Worm (Caenorhabditis elegans) whole organism, dauer: ENCODE data around the gene math-5.
"Not testable (repeated sequence)": the region's sequence is repeated elsewhere in the genome, so short reads cannot be mapped to it uniquely, and the experiment has no call there.

Experiments used
- unc-62 ChIP-seq: sonication (generic microtip); optimal IDR thresholded peaks from 2 replicates; lab custom pipeline; 2017; ENCODE audit warnings: missing biosample characterization, missing genetic modification reagents, missing genetic modification characterization

Gene math-5

ce11 chrII:1886379-1886778 lies 3.8 kb upstream of the math-5 start, which contains the start of gene math-7:
Gene math-7, minus strand, starts transcription at chrII:1886479.
- TF ChIP-seq unc-62 (GFP tag; lab: Kevin White, UChicago): no peak

DNA sequence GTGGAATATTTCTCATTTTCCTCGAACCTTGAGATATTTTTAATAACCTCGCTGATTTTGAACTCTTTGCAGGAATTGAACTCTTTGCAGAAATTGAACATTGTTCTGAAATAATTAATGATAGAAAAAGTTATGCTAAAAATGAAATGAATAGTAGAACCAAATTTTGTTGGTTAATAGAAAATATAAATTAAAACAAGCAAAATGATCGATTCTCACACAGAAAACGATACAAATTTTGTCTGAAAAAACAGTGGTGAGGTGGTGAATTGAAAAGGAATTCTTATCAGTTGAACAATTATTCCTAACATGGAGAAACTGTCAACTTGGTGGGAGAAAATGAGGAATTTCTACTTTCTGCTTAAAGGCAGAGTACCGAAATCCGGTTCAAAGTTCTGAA lies 2.0 kb upstream of the math-5 start, which contains the start of gene math-6:
math-6 (minus strand) TSS at position 101 of the 400 bp plus-strand sequence.
- no peak for TF ChIP-seq unc-62 (GFP tag; lab: Kevin White, UChicago)

- TF ChIP-seq unc-62 (GFP tag; lab: Kevin White, UChicago): no peak
These were observed 3.9 kb downstream of the math-5 start, which contains the start of gene math-16 for ce11 chrII:1878663-1879062. Gene math-16, minus strand, starts transcription at chrII:1878763.

DNA sequence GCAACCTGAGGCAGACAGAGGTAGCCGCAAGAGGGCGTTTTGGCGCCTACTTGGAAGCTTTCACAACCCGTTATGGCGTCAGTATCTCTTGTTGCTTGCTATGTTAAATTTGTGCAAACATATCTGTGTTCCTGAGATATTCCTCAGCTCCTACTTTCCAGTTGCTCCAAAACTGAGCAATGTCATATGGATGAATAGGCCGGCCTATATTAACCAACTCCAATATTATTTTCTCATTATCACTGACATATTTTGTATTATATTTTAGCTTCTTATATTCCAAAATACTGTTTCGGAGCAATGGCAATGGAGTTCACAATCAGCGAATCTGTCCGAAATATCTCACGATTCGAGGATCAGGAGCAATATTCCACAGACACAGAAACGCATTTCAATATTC lies 6.9 kb downstream of the math-5 start, which contains the start of gene math-13:
math-13 (plus strand) TSS at position 301 of the 400 bp plus-strand sequence.
- no peak for TF ChIP-seq unc-62 (GFP tag; lab: Kevin White, UChicago)

ce11 chrII:1870875-1871592 lies 11.6 kb downstream of the math-5 start, which contains the start of gene math-10:
Gene math-10, plus strand, starts transcription at chrII:1871542.
- no peak for TF ChIP-seq unc-62 (GFP tag; lab: Kevin White, UChicago)

DNA sequence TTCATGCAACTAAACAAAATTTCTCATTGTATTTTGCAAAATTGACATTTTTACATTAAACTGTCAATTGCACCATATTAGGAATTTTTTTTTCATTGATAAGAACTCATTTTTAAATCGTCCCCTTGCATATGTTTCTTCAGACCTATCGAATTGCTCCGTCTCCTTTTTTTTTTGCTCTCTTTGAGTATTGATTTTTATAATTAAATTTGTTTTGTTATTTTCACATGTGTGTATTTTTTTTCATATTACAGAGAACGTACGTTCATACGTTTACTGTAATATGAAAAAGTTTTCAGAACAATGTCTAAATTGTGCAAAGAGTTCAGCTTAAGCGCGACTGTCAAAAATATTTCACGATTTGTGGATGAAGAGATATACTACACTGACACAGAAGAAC lies 13.5 kb downstream of the math-5 start, which contains the start of gene math-14:
math-14 (plus strand) TSS at position 301 of the 400 bp plus-strand sequence.
- TF ChIP-seq unc-62 (GFP tag; lab: Kevin White, UChicago): no peak

DNA sequence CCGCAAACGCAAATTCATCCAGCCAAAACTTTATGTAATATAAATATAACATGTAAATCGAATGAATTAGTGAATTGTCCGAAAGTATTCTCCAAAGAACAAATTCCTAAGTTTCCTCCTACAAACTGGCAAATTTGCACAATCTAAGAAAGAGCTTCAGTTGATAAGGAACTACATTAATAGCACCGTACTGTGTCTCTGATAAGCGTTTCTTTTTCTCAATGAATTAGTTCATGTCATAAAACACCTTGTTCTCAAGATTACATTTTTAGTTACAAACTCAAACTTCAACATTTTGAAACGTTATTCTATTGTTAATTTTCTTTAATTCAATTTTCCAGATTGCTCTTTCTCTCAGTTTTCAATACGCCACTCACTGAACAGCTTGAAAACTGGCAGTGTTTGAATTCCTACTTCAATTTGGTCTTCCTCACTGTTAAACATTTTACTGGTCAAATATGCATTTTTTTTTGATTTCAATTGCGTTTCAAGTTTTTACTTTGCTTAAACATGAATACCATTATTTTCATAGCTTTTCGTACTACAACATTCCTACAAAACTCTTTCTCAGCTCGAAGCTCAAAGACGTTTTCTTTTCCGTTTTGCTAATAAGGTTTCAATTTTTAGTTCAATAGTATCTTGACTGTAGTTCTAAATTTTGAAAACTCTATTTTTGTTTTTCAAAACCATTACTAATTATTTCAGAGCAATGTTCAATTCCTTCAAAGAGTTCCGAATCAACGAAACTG lies 16.7 kb downstream of the math-5 start, which contains the start of gene math-15:
math-15 (plus strand) TSS at position 699 of the 749 bp plus-strand sequence.
- TF ChIP-seq unc-62 (GFP tag; lab: Kevin White, UChicago): no peak

DNA sequence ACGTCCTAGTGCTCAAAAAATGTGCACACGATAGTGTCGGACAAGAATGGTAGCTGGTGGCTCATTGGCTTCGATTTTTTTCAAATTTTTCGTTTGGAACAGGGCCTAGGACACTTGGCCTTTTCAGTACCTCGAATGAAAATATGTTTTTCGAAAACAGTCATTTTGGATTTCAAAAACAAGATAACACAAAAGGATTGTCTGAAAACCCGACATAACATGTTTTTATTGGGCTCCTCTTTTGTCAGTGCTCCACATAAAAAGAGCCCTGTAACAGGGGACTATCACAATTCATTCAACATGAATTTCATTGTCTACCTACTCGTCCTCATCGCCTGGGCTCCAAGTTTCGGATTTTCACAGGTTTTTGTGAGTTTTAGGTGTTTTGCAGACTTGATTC lies 18.3 kb downstream of the math-5 start, which contains the start of gene C16C4.17:
C16C4.17 (plus strand) TSS at position 301 of the 400 bp plus-strand sequence.
- no peak for TF ChIP-seq unc-62 (GFP tag; lab: Kevin White, UChicago)

ce11 chrII:1862334-1862733 lies 20.3 kb downstream of the math-5 start, which contains the start of gene fbxb-98:
Gene fbxb-98, plus strand, starts transcription at chrII:1862634.
- not testable (repeated sequence) for TF ChIP-seq unc-62 (GFP tag; lab: Kevin White, UChicago)

DNA sequence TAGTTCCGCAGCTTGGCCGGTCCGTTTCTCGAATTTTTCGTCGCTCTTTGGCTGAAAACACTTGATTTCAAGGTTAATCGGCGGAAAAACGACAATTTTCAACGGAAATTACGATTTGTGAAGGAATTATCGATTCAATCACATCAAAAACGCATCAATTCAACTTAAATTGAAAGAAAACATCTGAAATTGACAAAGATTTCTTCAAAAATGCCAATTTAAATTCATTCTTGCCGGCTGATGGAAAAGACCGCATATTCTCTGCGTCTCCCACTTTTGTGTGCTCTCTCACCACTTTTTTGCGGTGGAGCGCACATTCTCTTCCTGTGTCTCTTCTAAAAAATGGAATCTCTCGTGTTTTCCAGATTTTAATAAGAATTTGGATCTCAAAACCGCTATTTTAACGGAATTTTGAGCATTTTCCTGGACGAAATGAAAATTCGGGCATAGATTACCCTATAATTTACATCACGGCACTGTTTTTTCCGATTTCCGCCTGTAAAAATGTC lies 21.3 kb downstream of the math-5 start, which contains the start of gene C16C4.18:
C16C4.18 (minus strand) TSS at position 51 of the 509 bp plus-strand sequence.
- not testable (repeated sequence) for TF ChIP-seq unc-62 (GFP tag; lab: Kevin White, UChicago)

DNA sequence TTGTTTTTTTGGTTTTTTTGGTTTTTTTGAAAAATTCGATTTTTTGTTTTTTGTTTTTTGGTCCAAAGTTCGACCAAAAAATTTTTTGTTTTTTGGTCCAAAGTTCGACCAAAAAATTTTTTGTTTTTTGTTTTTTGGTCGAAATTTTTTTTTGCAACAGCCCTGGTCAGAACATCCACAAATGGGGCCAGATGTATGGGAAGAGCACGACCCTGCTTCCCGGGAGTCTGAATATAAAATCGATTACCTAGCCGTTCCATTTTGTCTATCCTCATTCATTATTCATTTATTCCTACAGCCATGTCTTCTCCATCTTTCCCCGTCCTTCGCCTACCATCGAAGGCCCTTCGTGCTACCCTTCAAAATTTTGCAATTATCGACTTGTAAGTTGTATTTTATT lies 28.5 kb downstream of the math-5 start, which contains the start of gene fbxb-95:
fbxb-95 (plus strand) TSS at position 301 of the 400 bp plus-strand sequence.
- TF ChIP-seq unc-62 (GFP tag; lab: Kevin White, UChicago): not testable (repeated sequence)

- TF ChIP-seq unc-62 (GFP tag; lab: Kevin White, UChicago): no peak
These were observed 30.1 kb downstream of the math-5 start, which contains the start of gene C52E2.2 for ce11 chrII:1852503-1852902. Gene C52E2.2, plus strand, starts transcription at chrII:1852803.

DNA sequence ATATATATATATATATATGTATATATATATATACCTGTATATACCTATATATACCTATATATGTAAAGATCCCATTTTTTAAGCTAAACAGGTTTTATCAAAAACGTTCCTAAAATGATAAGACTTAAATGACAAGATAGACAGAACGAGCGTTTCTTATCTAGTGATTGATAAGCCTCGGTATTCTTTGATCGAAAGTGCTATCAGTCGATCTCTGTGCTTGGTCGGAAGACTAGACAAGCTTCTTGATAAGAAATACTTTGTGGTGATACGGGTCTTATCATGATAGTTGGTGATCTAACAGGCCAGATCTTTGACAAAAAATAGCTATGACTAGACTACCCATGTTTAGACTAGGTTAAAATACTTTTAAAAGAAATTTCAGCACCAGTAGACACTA lies 30.9 kb downstream of the math-5 start:
- TF ChIP-seq unc-62 (GFP tag; lab: Kevin White, UChicago): no peak

ce11 chrII:1850840-1851294 lies 31.7 kb downstream of the math-5 start, which contains the start of gene C52E2.3:
Gene C52E2.3, plus strand, starts transcription at chrII:1851244.
- no peak for TF ChIP-seq unc-62 (GFP tag; lab: Kevin White, UChicago)

DNA sequence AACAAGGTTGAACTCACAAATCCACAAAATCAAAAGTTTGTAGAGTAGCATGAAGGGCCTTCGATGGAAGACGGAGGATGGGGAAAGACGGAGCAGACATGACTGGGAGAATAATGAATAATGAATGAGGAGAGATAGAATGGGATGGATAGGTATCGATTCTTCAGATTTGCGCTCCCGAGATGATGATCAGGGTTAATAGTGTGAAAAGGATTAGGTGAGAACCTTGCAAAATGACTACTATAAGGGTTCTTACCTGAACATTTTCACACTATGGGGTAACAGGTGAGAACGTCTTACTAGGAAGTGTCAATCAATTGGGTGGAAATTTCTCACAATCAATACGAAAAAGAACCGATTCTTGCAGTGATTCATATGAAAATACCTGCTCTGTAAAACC lies 32.3 kb downstream of the math-5 start, which contains the start of gene fbxb-96:
fbxb-96 (minus strand) TSS at position 101 of the 400 bp plus-strand sequence.
- TF ChIP-seq unc-62 (GFP tag; lab: Kevin White, UChicago): no peak
